Fruit fly (Drosophila melanogaster) whole organism, adult: ENCODE measurements around the gene CG13613.

Source experiments
- CG11617 ChIP-seq: fragments of 200-800 bp; sonication (Bioruptor generic); optimal IDR thresholded peaks from 2 replicates; lab custom pipeline; 2017; ENCODE audit warnings: mild to moderate bottlenecking, missing biosample characterization, missing genetic modification reagents, missing genetic modification characterization
- CG12768 ChIP-seq: fragments of 200-800 bp; sonication (Bioruptor generic); optimal IDR thresholded peaks from 2 replicates; lab custom pipeline; 2017; ENCODE audit warnings: missing biosample characterization, missing genetic modification characterization, mild to moderate bottlenecking, moderate library complexity, missing genetic modification reagents
- CG1620 ChIP-seq: fragments of 200-800 bp; sonication (Bioruptor generic); optimal IDR thresholded peaks from 2 replicates; lab custom pipeline; 2016; ENCODE audit warnings: missing biosample characterization, missing genetic modification characterization
- CG7101 ChIP-seq: fragments of 200-800 bp; sonication (Bioruptor generic); optimal IDR thresholded peaks from 2 replicates; lab custom pipeline; 2018; ENCODE audit warnings: missing biosample characterization, mild to moderate bottlenecking, missing genetic modification characterization, moderate library complexity
- tj ChIP-seq: fragments of 200-800 bp; sonication (Bioruptor generic); optimal IDR thresholded peaks from 3 replicates; lab custom pipeline; 2017; ENCODE audit warnings: missing biosample characterization, mild to moderate bottlenecking, missing genetic modification characterization, moderate library complexity

- TF ChIP-seq CG1620 (GFP tag; lab: Kevin White, UChicago) (no peak), CG7101 (tag; lab: Kevin White, UChicago) (no peak), CG11617 (GFP tag; lab: Kevin White, UChicago) (no peak), CG12768 (no peak), tj (GFP tag; lab: Kevin White, UChicago) (no peak)
Observed at dm6 chr3R:24336622-24337021, 28.7 kb upstream of the CG13613 start, which contains the start of gene CG6432.
